Worm (Caenorhabditis elegans) whole organism, L3 larva: ENCODE results near the gene ptr-25.
A peak's percentile ranks its signal among the peaks of the same experiment; 100 is the strongest.

Source experiments
- ZK546.5 ChIP-seq: sonication (generic microtip); optimal IDR thresholded peaks from 2 replicates; lab custom pipeline; 2017; ENCODE audit warnings: missing biosample characterization, missing genetic modification characterization
- aly-2 ChIP-seq: fragments of 150-350 bp; optimal IDR thresholded peaks from 2 replicates; lab custom pipeline; 2014; ENCODE audit warnings: missing biosample characterization, missing genetic modification characterization
- ama-1 ChIP-seq: fragments of 150-350 bp; optimal IDR thresholded peaks from 2 replicates; lab custom pipeline; 2018
- ceh-16 ChIP-seq: sonication (generic microtip); optimal IDR thresholded peaks from 2 replicates; lab custom pipeline; 2017; ENCODE audit warnings: missing biosample characterization, missing genetic modification characterization
- ceh-82 ChIP-seq: fragments of 150-350 bp; optimal IDR thresholded peaks from 2 replicates; lab custom pipeline; 2014; ENCODE audit warnings: missing biosample characterization, missing genetic modification characterization
- ceh-9 ChIP-seq: sonication (generic microtip); optimal IDR thresholded peaks from 2 replicates; lab custom pipeline; 2018; ENCODE audit warnings: missing biosample characterization, missing genetic modification characterization
- daf-12 ChIP-seq: fragments of 150-350 bp; optimal IDR thresholded peaks from 2 replicates; lab custom pipeline; 2014; ENCODE audit warnings: missing biosample characterization, missing genetic modification reagents, missing genetic modification characterization
- egl-27 ChIP-seq: sonication (generic microtip); optimal IDR thresholded peaks from 4 replicates; lab custom pipeline; 2017; ENCODE audit warnings: missing biosample characterization, missing genetic modification reagents, missing genetic modification characterization
- egl-5 ChIP-seq: fragments of 150-350 bp; optimal IDR thresholded peaks from 2 replicates; lab custom pipeline; 2017; ENCODE audit warnings: missing biosample characterization, missing genetic modification reagents, missing genetic modification characterization, inconsistent platforms
- elt-2 ChIP-seq: sonication (generic microtip); optimal IDR thresholded peaks from 2 replicates; lab custom pipeline; 2016; ENCODE audit warnings: missing genetic modification reagents, mild to moderate bottlenecking, missing genetic modification characterization, missing compliant biosample characterization
- elt-3 ChIP-seq, 3 experiments: fragments of 150-350 bp in 1 of 3; sonication (generic microtip) in 2 of 3; optimal IDR thresholded peaks; 2 replicates in 2 of 3; 4 replicates in 1 of 3; lab custom pipeline; 2014 to 2017; ENCODE audit warnings: missing biosample characterization in 3 of 3, missing genetic modification characterization in 3 of 3
- fkh-10 ChIP-seq: sonication (generic microtip); optimal IDR thresholded peaks from 2 replicates; lab custom pipeline; 2017; ENCODE audit warnings: missing biosample characterization, missing genetic modification reagents, missing genetic modification characterization
- fos-1 ChIP-seq: fragments of 150-350 bp; optimal IDR thresholded peaks from 2 replicates; lab custom pipeline; 2014; ENCODE audit warnings: missing biosample characterization, missing genetic modification characterization
- hmg-11 ChIP-seq: sonication (generic microtip); optimal IDR thresholded peaks from 2 replicates; lab custom pipeline; 2016; ENCODE audit warnings: missing genetic modification characterization, missing compliant biosample characterization
- jun-1 ChIP-seq: fragments of 150-350 bp; optimal IDR thresholded peaks from 2 replicates; lab custom pipeline; 2014; ENCODE audit warnings: missing biosample characterization, missing genetic modification reagents, missing genetic modification characterization
- lin-15B ChIP-seq: fragments of 150-350 bp; optimal IDR thresholded peaks from 2 replicates; lab custom pipeline; 2014; ENCODE audit warnings: missing biosample characterization, missing genetic modification characterization
- mdl-1 ChIP-seq: fragments of 150-350 bp; optimal IDR thresholded peaks from 2 replicates; lab custom pipeline; 2014; ENCODE audit warnings: missing biosample characterization, missing genetic modification characterization
- mml-1 ChIP-seq: fragments of 150-350 bp; sonication (generic microtip); optimal IDR thresholded peaks from 3 replicates; lab custom pipeline; 2014; ENCODE audit warnings: missing biosample characterization, missing genetic modification characterization
- nfya-1 ChIP-seq: sonication (generic microtip); optimal IDR thresholded peaks from 2 replicates; lab custom pipeline; 2017; ENCODE audit warnings: missing genetic modification characterization, mild to moderate bottlenecking, missing compliant biosample characterization, antibody characterized with exemption, moderate library complexity; ENCODE audit not compliant: insufficient read depth
- nhr-11 ChIP-seq: fragments of 150-350 bp; optimal IDR thresholded peaks from 2 replicates; lab custom pipeline; 2014; ENCODE audit warnings: missing biosample characterization, missing genetic modification characterization
- nhr-12 ChIP-seq: fragments of 150-350 bp; optimal IDR thresholded peaks from 2 replicates; lab custom pipeline; 2014; ENCODE audit warnings: missing biosample characterization, missing genetic modification characterization
- nhr-23 ChIP-seq: fragments of 150-350 bp; optimal IDR thresholded peaks from 2 replicates; lab custom pipeline; 2014; ENCODE audit warnings: missing biosample characterization, missing genetic modification reagents, missing genetic modification characterization
- nhr-25 ChIP-seq: sonication (generic microtip); optimal IDR thresholded peaks from 2 replicates; lab custom pipeline; 2017; ENCODE audit warnings: missing biosample characterization, missing genetic modification characterization
- nhr-43 ChIP-seq: sonication (generic microtip); optimal IDR thresholded peaks from 2 replicates; lab custom pipeline; 2016; ENCODE audit warnings: mild to moderate bottlenecking, missing genetic modification characterization, missing compliant biosample characterization; ENCODE audit not compliant: poor library complexity, severe bottlenecking
- nhr-67 ChIP-seq: fragments of 150-350 bp; optimal IDR thresholded peaks from 2 replicates; lab custom pipeline; 2014; ENCODE audit warnings: missing biosample characterization, missing genetic modification characterization
- nhr-76 ChIP-seq: fragments of 150-350 bp; sonication (generic microtip); optimal IDR thresholded peaks from 5 replicates; lab custom pipeline; 2014; ENCODE audit warnings: missing biosample characterization, missing genetic modification characterization
- nhr-77 ChIP-seq: fragments of 150-350 bp; optimal IDR thresholded peaks from 2 replicates; lab custom pipeline; 2014; ENCODE audit warnings: missing biosample characterization, missing genetic modification characterization
- pha-4 ChIP-seq: fragments of 150-350 bp; optimal IDR thresholded peaks from 2 replicates; lab custom pipeline; 2014; ENCODE audit warnings: missing biosample characterization, missing genetic modification reagents, missing genetic modification characterization
- pqm-1 ChIP-seq: fragments of 150-350 bp; optimal IDR thresholded peaks from 2 replicates; lab custom pipeline; 2017; ENCODE audit warnings: missing biosample characterization, missing genetic modification characterization, inconsistent platforms
- sea-2 ChIP-seq: fragments of 150-350 bp; sonication (generic microtip); optimal IDR thresholded peaks from 4 replicates; lab custom pipeline; 2014; ENCODE audit warnings: missing biosample characterization, missing genetic modification reagents, missing genetic modification characterization
- skn-1 ChIP-seq: fragments of 150-350 bp; optimal IDR thresholded peaks from 2 replicates; lab custom pipeline; 2014; ENCODE audit warnings: missing biosample characterization, missing genetic modification characterization
- snpc-4 ChIP-seq: fragments of 150-350 bp; optimal IDR thresholded peaks from 2 replicates; lab custom pipeline; 2014; ENCODE audit warnings: missing biosample characterization, missing genetic modification characterization
- tbx-2 ChIP-seq: sonication (generic microtip); optimal IDR thresholded peaks from 2 replicates; lab custom pipeline; 2016; ENCODE audit warnings: mild to moderate bottlenecking, missing genetic modification characterization, missing compliant biosample characterization
- unc-62 ChIP-seq: fragments of 150-350 bp; sonication (generic microtip); optimal IDR thresholded peaks from 4 replicates; lab custom pipeline; 2014; ENCODE audit warnings: missing biosample characterization, missing genetic modification reagents, missing genetic modification characterization
- zag-1 ChIP-seq: fragments of 150-350 bp; optimal IDR thresholded peaks from 2 replicates; lab custom pipeline; 2014; ENCODE audit warnings: missing biosample characterization, missing genetic modification characterization

Gene ptr-25

ce11 chrIII:10469574-10470055, 18.3 kb upstream of the ptr-25 start, which contains the start of gene D2045.5:
Gene D2045.5 (minus strand): TSS chrIII:10469624.
- TF ChIP-seq nhr-11 (tag; lab: Kevin White, UChicago) (no peak), mdl-1 (tag; lab: Kevin White, UChicago) (no peak), mml-1 (tag; lab: Kevin White, UChicago) (no peak), nhr-23 (tag; lab: Kevin White, UChicago) (no peak), ceh-82 (tag; lab: Kevin White, UChicago) (no peak), ceh-9 (tag; lab: Kevin White, UChicago) (no peak), fkh-10 (GFP tag; lab: Kevin White, UChicago) (no peak), jun-1 (no peak)

ce11 chrIII:10470927-10471326, 17.0 kb upstream of the ptr-25 start, which contains the start of gene cul-1:
Gene cul-1 (plus strand): TSS chrIII:10471237.
- TF ChIP-seq nfya-1 (tag; lab: Kevin White, UChicago) (peak; percentile 25), lin-15B (tag; lab: Kevin White, UChicago) (peak; percentile 23), skn-1 (tag; lab: Kevin White, UChicago) (peak; percentile 94), pha-4 (tag; lab: Kevin White, UChicago) (peak; percentile 1), ZK546.5 (no peak), egl-5 (tag; lab: Kevin White, UChicago) (peak; percentile 80)

- no peak for TF ChIP-seq sea-2
- no peak for TF ChIP-seq mml-1 (tag; lab: Kevin White, UChicago)
- no peak for TF ChIP-seq mdl-1 (tag; lab: Kevin White, UChicago)
- no peak for TF ChIP-seq nhr-43
- no peak for TF ChIP-seq nhr-23 (tag; lab: Kevin White, UChicago)
- no peak for TF ChIP-seq egl-27 (tag; lab: Kevin White, UChicago)
- no peak for TF ChIP-seq pqm-1 (tag; lab: Kevin White, UChicago)
- no peak for TF ChIP-seq ceh-9 (tag; lab: Kevin White, UChicago)
- no peak for TF ChIP-seq unc-62 (GFP tag; lab: Kevin White, UChicago)
- TF ChIP-seq snpc-4, result no peak
- TF ChIP-seq hmg-11, result no peak
- no peak for TF ChIP-seq daf-12 (tag; lab: Kevin White, UChicago)
- TF ChIP-seq nhr-77, result no peak
- no peak for TF ChIP-seq tbx-2 (tag; lab: Kevin White, UChicago)
- no peak for TF ChIP-seq ceh-16
- no peak for TF ChIP-seq elt-2 (tag; lab: Kevin White, UChicago)
- TF ChIP-seq fkh-10 (GFP tag; lab: Kevin White, UChicago), result no peak
- no peak for TF ChIP-seq ceh-82 (tag; lab: Kevin White, UChicago)
These were observed 13.0 kb upstream of the ptr-25 start, which contains the start of gene D2045.9 for ce11 chrIII:10474945-10475344. Gene D2045.9 (plus strand): TSS chrIII:10475245.

ce11 chrIII:10479180-10479579, 8.7 kb upstream of the ptr-25 start, which contains the start of gene D2045.7:
Gene D2045.7 (plus strand): TSS chrIII:10479480.
- no peak for TF ChIP-seq ama-1
- no peak for TF ChIP-seq mml-1 (tag; lab: Kevin White, UChicago)
- no peak for TF ChIP-seq nhr-76 (tag; lab: Kevin White, UChicago)
- no peak for TF ChIP-seq nhr-23 (tag; lab: Kevin White, UChicago)
- TF ChIP-seq ceh-82 (tag; lab: Kevin White, UChicago), result no peak
- TF ChIP-seq zag-1 (tag; lab: Kevin White, UChicago), result no peak
- no peak for TF ChIP-seq nfya-1 (tag; lab: Kevin White, UChicago)
- no peak for TF ChIP-seq ceh-16
- TF ChIP-seq nhr-25 (tag; lab: Kevin White, UChicago), result no peak
- TF ChIP-seq nhr-67 (tag; lab: Kevin White, UChicago), result no peak
- no peak for TF ChIP-seq aly-2 (tag; lab: Kevin White, UChicago)
- no peak for TF ChIP-seq egl-5 (tag; lab: Kevin White, UChicago)
- no peak for TF ChIP-seq fos-1 (tag; lab: Kevin White, UChicago)
- no peak for TF ChIP-seq elt-3 (tag; optimal IDR thresholded peaks at IDR 0.05; lab: Kevin White, UChicago)
- TF ChIP-seq nhr-12, result no peak
